Fruit fly (Drosophila melanogaster): ENCODE results near the gene Rassf.

dm6 chr3R:23134690-23135089, 17.0 kb upstream of the Rassf start:
- no peak for TF ChIP-seq usp (GFP tag; optimal IDR thresholded peaks at IDR 0.05)
- TF ChIP-seq Dll (optimal IDR thresholded peaks at IDR 0.05) = no peak
- TF ChIP-seq psq (optimal IDR thresholded peaks at IDR 0.05) = no peak

All from whole organism.